Worm (Caenorhabditis elegans): ENCODE results near the gene F52H3.6.

- no peak for TF ChIP-seq Y22D7AL.16 (tag; optimal IDR thresholded peaks at IDR 0.05)
- TF ChIP-seq hlh-30 (tag; optimal IDR thresholded peaks at IDR 0.05; ENCODE audit: insufficient read depth): no peak
Measured at ce11 chrII:10065472-10065871, 37.2 kb upstream of the F52H3.6 start.

Measured in whole organism, late embryonic.